Fruit fly (Drosophila melanogaster) whole organism, wandering third instar larva: ENCODE results near the gene CG14160.

Experiments used
- CG9705 ChIP-seq: fragments of 200-800 bp; sonication (Bioruptor generic); optimal IDR thresholded peaks from 2 replicates; lab custom pipeline; 2018; ENCODE audit warnings: missing biosample characterization, mild to moderate bottlenecking, missing genetic modification characterization
- CrebA ChIP-seq: fragments of 200-800 bp; sonication (Bioruptor generic); optimal IDR thresholded peaks from 2 replicates; lab custom pipeline; 2016; ENCODE audit warnings: missing biosample characterization, mild to moderate bottlenecking, missing genetic modification characterization, borderline replicate concordance
- usp ChIP-seq: fragments of >200 bp; optimal IDR thresholded peaks from 2 replicates; lab custom pipeline; 2017; ENCODE audit warnings: missing biosample characterization, missing genetic modification characterization

dm6 chr3L:10094722-10095121 lies 5.5 kb upstream of the CG14160 start, which contains the start of gene CG32054:
- TF ChIP-seq usp (no peak), CG9705 (no peak), CrebA (GFP tag; lab: Kevin White, UChicago) (no peak)
